Fruit fly (Drosophila melanogaster) whole organism, embryonic: ENCODE results near the gene lilli.

Experiments
- CG10366 ChIP-seq: fragments of 200-800 bp; sonication (Bioruptor generic); IDR thresholded peaks from 2 replicates; pipeline ENCODE4 v1.3.6; 2022; ENCODE audit warnings: missing biosample characterization, missing genetic modification characterization
- CG10979 ChIP-seq: fragments of 200-800 bp; sonication (Bioruptor generic); optimal IDR thresholded peaks from 2 replicates; lab custom pipeline; 2018; ENCODE audit warnings: missing biosample characterization, mild to moderate bottlenecking, missing genetic modification characterization, moderate library complexity
- CG11696 ChIP-seq: fragments of 200-800 bp; sonication (Bioruptor generic); IDR thresholded peaks from 2 replicates; pipeline ENCODE4 v1.3.6; 2022; ENCODE audit warnings: missing biosample characterization, missing genetic modification characterization
- CG12236 ChIP-seq: fragments of 200-800 bp; sonication (Bioruptor generic); optimal IDR thresholded peaks from 2 replicates; lab custom pipeline; 2016; ENCODE audit warnings: missing biosample characterization, missing genetic modification characterization
- CG13123 ChIP-seq: fragments of 200-800 bp; sonication (Bioruptor generic); optimal IDR thresholded peaks from 2 replicates; lab custom pipeline; 2016; ENCODE audit warnings: missing biosample characterization, missing genetic modification characterization
- CG15514 ChIP-seq: fragments of 200-800 bp; sonication (Bioruptor generic); optimal IDR thresholded peaks from 3 replicates; lab custom pipeline; 2017; ENCODE audit warnings: missing biosample characterization, missing genetic modification characterization, mild to moderate bottlenecking, moderate library complexity, missing genetic modification reagents
- CG17359 ChIP-seq: fragments of 200-800 bp; sonication (Bioruptor generic); optimal IDR thresholded peaks from 3 replicates; lab custom pipeline; 2018; ENCODE audit warnings: missing biosample characterization, mild to moderate bottlenecking, missing genetic modification characterization, moderate library complexity
- CG17361 ChIP-seq: fragments of 200-800 bp; sonication (Bioruptor generic); IDR thresholded peaks from 3 replicates; pipeline ENCODE4 v1.3.6; 2022; ENCODE audit warnings: missing biosample characterization, missing genetic modification characterization
- CG17385 ChIP-seq: fragments of 200-800 bp; sonication (Bioruptor generic); optimal IDR thresholded peaks from 3 replicates; lab custom pipeline; 2018; ENCODE audit warnings: missing biosample characterization, mild to moderate bottlenecking, missing genetic modification characterization
- CG1832 ChIP-seq: fragments of 200-800 bp; sonication (Bioruptor generic); optimal IDR thresholded peaks from 2 replicates; lab custom pipeline; 2017; ENCODE audit warnings: missing biosample characterization, mild to moderate bottlenecking, missing genetic modification characterization, inconsistent platforms
- CG18619 ChIP-seq: fragments of 200-800 bp; sonication (Bioruptor generic); optimal IDR thresholded peaks from 3 replicates; lab custom pipeline; 2017; ENCODE audit warnings: missing biosample characterization, mild to moderate bottlenecking, missing genetic modification characterization
- CG18764 ChIP-seq: fragments of 200-800 bp; sonication (Bioruptor generic); optimal IDR thresholded peaks from 3 replicates; lab custom pipeline; 2016; ENCODE audit warnings: missing biosample characterization, missing genetic modification characterization
- CG2678 ChIP-seq: fragments of 200-800 bp; sonication (Bioruptor generic); optimal IDR thresholded peaks from 3 replicates; lab custom pipeline; 2019; ENCODE audit warnings: missing biosample characterization, mild to moderate bottlenecking, missing genetic modification characterization, moderate library complexity
- CG3407 ChIP-seq: fragments of 200-800 bp; sonication (Bioruptor generic); optimal IDR thresholded peaks from 2 replicates; lab custom pipeline; 2018; ENCODE audit warnings: missing biosample characterization, mild to moderate bottlenecking, missing genetic modification characterization
- CG5180 ChIP-seq: fragments of 200-800 bp; sonication (Bioruptor generic); optimal IDR thresholded peaks from 3 replicates; lab custom pipeline; 2017; ENCODE audit warnings: missing biosample characterization, missing genetic modification characterization, mild to moderate bottlenecking, moderate library complexity, missing genetic modification reagents
- CG5245 ChIP-seq: fragments of 200-800 bp; sonication (Bioruptor generic); optimal IDR thresholded peaks from 3 replicates; lab custom pipeline; 2016; ENCODE audit warnings: missing biosample characterization, missing genetic modification characterization
- CG7839 ChIP-seq: fragments of 200-800 bp; sonication (Bioruptor generic); optimal IDR thresholded peaks from 3 replicates; lab custom pipeline; 2018; ENCODE audit warnings: missing biosample characterization, mild to moderate bottlenecking, missing genetic modification characterization, moderate library complexity
- CG9215 ChIP-seq: fragments of 200-800 bp; sonication (Bioruptor generic); IDR thresholded peaks from 2 replicates; pipeline ENCODE4 v1.3.6; 2022; ENCODE audit warnings: missing biosample characterization, missing genetic modification characterization
- Dll ChIP-seq: fragments of 200-800 bp; sonication (Bioruptor generic); IDR thresholded peaks from 4 replicates; pipeline ENCODE4 v1.3.6; 2022; ENCODE audit warnings: missing biosample characterization, missing genetic modification characterization; ENCODE audit not compliant: partially characterized antibody
- Elba2 ChIP-seq: fragments of 200-800 bp; sonication (Bioruptor generic); optimal IDR thresholded peaks from 3 replicates; lab custom pipeline; 2016; ENCODE audit warnings: missing biosample characterization, missing genetic modification characterization
- Fer1 ChIP-seq: fragments of 200-800 bp; sonication (Bioruptor generic); optimal IDR thresholded peaks from 2 replicates; lab custom pipeline; 2017; ENCODE audit warnings: missing biosample characterization, mild to moderate bottlenecking, missing genetic modification characterization
- H15 ChIP-seq: fragments of 200-800 bp; sonication (Bioruptor generic); IDR thresholded peaks from 3 replicates; pipeline ENCODE4 v1.3.6; 2022; ENCODE audit warnings: missing biosample characterization, missing genetic modification characterization
- HLH3B ChIP-seq: fragments of 200-800 bp; sonication (Bioruptor generic); IDR thresholded peaks from 2 replicates; pipeline ENCODE4 v1.3.6; 2022; ENCODE audit warnings: missing biosample characterization, missing genetic modification characterization
- Hmr ChIP-seq: fragments of 200-800 bp; sonication (Bioruptor generic); optimal IDR thresholded peaks from 3 replicates; lab custom pipeline; 2017; ENCODE audit warnings: mild to moderate bottlenecking, missing biosample characterization, missing genetic modification reagents, missing genetic modification characterization
- Hr51 ChIP-seq, 2 experiments: fragments of 200-800 bp; sonication (Bioruptor generic); optimal IDR thresholded peaks; 2 replicates in 1 of 2; 3 replicates in 1 of 2; lab custom pipeline; 2016 to 2018; ENCODE audit warnings: missing biosample characterization in 2 of 2, missing genetic modification characterization in 2 of 2, mild to moderate bottlenecking in 1 of 2, moderate library complexity in 1 of 2
- Med ChIP-seq: fragments of 200-800 bp; sonication (Bioruptor generic); peaks from one replicate; lab custom pipeline; 2016; ENCODE audit warnings: missing biosample characterization, missing genetic modification characterization, mild to moderate bottlenecking, inconsistent platforms, moderate library complexity
- Sox102F ChIP-seq: fragments of 200-800 bp; sonication (Bioruptor generic); optimal IDR thresholded peaks from 2 replicates; lab custom pipeline; 2018; ENCODE audit warnings: missing biosample characterization, mild to moderate bottlenecking, missing genetic modification characterization, moderate library complexity
- crp ChIP-seq, 2 experiments: fragments of 200-800 bp; sonication (Bioruptor generic); optimal IDR thresholded peaks; 2 replicates in 1 of 2; 3 replicates in 1 of 2; lab custom pipeline; 2017; ENCODE audit warnings: missing biosample characterization in 2 of 2, missing genetic modification characterization in 2 of 2, mild to moderate bottlenecking in 1 of 2, moderate library complexity in 1 of 2
- cwo ChIP-seq: fragments of 200-800 bp; sonication (Bioruptor generic); optimal IDR thresholded peaks from 3 replicates; lab custom pipeline; 2017; ENCODE audit warnings: missing biosample characterization, missing genetic modification characterization, mild to moderate bottlenecking, moderate library complexity, missing genetic modification reagents
- disco-r ChIP-seq: fragments of 200-800 bp; sonication (Bioruptor generic); optimal IDR thresholded peaks from 2 replicates; lab custom pipeline; 2016; ENCODE audit warnings: missing biosample characterization, missing genetic modification characterization
- dmrt99B ChIP-seq: fragments of 200-800 bp; sonication (Bioruptor generic); optimal IDR thresholded peaks from 2 replicates; lab custom pipeline; 2018; ENCODE audit warnings: missing biosample characterization, mild to moderate bottlenecking, missing genetic modification characterization, moderate library complexity
- ewg ChIP-seq: fragments of 200-800 bp; sonication (Bioruptor generic); optimal IDR thresholded peaks from 3 replicates; lab custom pipeline; 2017; ENCODE audit warnings: mild to moderate bottlenecking, missing biosample characterization, missing genetic modification reagents, missing genetic modification characterization
- fd96Cb ChIP-seq: fragments of 200-800 bp; sonication (Bioruptor generic); optimal IDR thresholded peaks from 2 replicates; lab custom pipeline; 2018; ENCODE audit warnings: missing biosample characterization, mild to moderate bottlenecking, missing genetic modification characterization, moderate library complexity
- grn ChIP-seq: fragments of 200-800 bp; sonication (Bioruptor generic); optimal IDR thresholded peaks from 3 replicates; lab custom pipeline; 2017; ENCODE audit warnings: missing biosample characterization, missing genetic modification characterization
- gt ChIP-seq: fragments of 200-800 bp; sonication (Bioruptor generic); IDR thresholded peaks from 2 replicates; pipeline ENCODE4 v1.3.6; 2022; ENCODE audit warnings: missing biosample characterization, missing genetic modification characterization
- hkb ChIP-seq, 2 experiments: fragments of 200-800 bp in 1 of 2; fragments of >200 bp in 1 of 2; sonication (Bioruptor generic) in 1 of 2; IDR thresholded peaks in 1 of 2; optimal IDR thresholded peaks in 1 of 2; 2 replicates each; pipeline versions ENCODE4 v1.3.6 to Lab custom; 2017 to 2022; ENCODE audit warnings: missing biosample characterization in 1 of 2, missing genetic modification characterization in 1 of 2
- hth ChIP-seq: fragments of >200 bp; optimal IDR thresholded peaks from 2 replicates; lab custom pipeline; 2017; ENCODE audit warnings: inconsistent platforms
- nmo ChIP-seq: fragments of 200-800 bp; sonication (Bioruptor generic); optimal IDR thresholded peaks from 2 replicates; lab custom pipeline; 2018; ENCODE audit warnings: missing biosample characterization, mild to moderate bottlenecking, missing genetic modification characterization, moderate library complexity
- nom ChIP-seq: fragments of 200-800 bp; sonication (Bioruptor generic); optimal IDR thresholded peaks from 2 replicates; lab custom pipeline; 2017; ENCODE audit warnings: missing biosample characterization, missing genetic modification characterization, mild to moderate bottlenecking, moderate library complexity, missing genetic modification reagents
- onecut ChIP-seq: fragments of 200-800 bp; sonication (Bioruptor generic); IDR thresholded peaks from 2 replicates; pipeline ENCODE4 v1.3.6; 2022; ENCODE audit warnings: missing biosample characterization, missing genetic modification characterization
- org-1 ChIP-seq: fragments of 200-800 bp; sonication (Bioruptor generic); optimal IDR thresholded peaks from 2 replicates; lab custom pipeline; 2017; ENCODE audit warnings: missing biosample characterization, missing genetic modification characterization
- pho ChIP-seq: fragments of 200-800 bp; sonication (Bioruptor generic); optimal IDR thresholded peaks from 2 replicates; lab custom pipeline; 2016; ENCODE audit warnings: missing biosample characterization, missing genetic modification characterization
- pita ChIP-seq: fragments of 200-800 bp; sonication (Bioruptor generic); optimal IDR thresholded peaks from 2 replicates; lab custom pipeline; 2017; ENCODE audit warnings: missing biosample characterization, mild to moderate bottlenecking, missing genetic modification characterization
- schlank ChIP-seq: fragments of 200-800 bp; sonication (Bioruptor generic); optimal IDR thresholded peaks from 2 replicates; lab custom pipeline; 2018; ENCODE audit warnings: missing biosample characterization, mild to moderate bottlenecking, missing genetic modification characterization
- sna ChIP-seq: fragments of 200-800 bp; sonication (Bioruptor generic); IDR thresholded peaks from 2 replicates; pipeline ENCODE4 v1.3.6; 2022; ENCODE audit warnings: missing biosample characterization, missing genetic modification characterization; ENCODE audit not compliant: partially characterized antibody
- sob ChIP-seq: fragments of 200-800 bp; sonication (Bioruptor generic); IDR thresholded peaks from 2 replicates; pipeline ENCODE4 v1.3.6; 2022; ENCODE audit warnings: missing biosample characterization, missing genetic modification characterization
- sqz ChIP-seq: fragments of 200-800 bp; sonication (Bioruptor generic); optimal IDR thresholded peaks from 3 replicates; lab custom pipeline; 2018; ENCODE audit warnings: missing biosample characterization, mild to moderate bottlenecking, missing genetic modification characterization
- stc ChIP-seq: fragments of 200-800 bp; sonication (Bioruptor generic); IDR thresholded peaks from 2 replicates; pipeline ENCODE4 v1.3.6; 2022; ENCODE audit warnings: missing biosample characterization, missing genetic modification characterization
- tgo ChIP-seq: fragments of 200-800 bp; sonication (Bioruptor generic); IDR thresholded peaks from 3 replicates; pipeline ENCODE4 v1.3.6; 2022; ENCODE audit warnings: missing biosample characterization, missing genetic modification characterization
- usp ChIP-seq: fragments of >200 bp; optimal IDR thresholded peaks from 2 replicates; lab custom pipeline; 2017; ENCODE audit warnings: missing biosample characterization, missing genetic modification characterization

The lilli gene

DNA sequence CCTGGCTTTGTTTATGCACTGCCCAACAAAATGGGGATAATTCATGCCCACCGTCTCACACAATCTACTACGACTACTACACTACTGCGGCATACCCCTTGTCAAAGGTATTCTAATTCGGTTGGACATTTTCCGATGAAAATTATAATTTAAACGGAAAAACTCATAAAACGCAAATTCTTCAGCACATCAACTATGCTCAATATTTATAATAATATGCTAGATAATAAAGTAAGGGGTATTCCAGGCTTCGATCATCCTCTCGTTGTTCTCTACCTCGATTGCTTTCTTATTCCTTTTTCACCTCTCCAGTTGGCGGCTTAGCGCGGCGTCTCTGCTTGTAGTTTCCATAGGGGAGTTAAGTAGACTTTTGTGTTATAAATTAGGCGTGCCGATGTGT lies 55.6 kb downstream of the lilli start (continued):
- TF ChIP-seq nmo (GFP tag; lab: Kevin White, UChicago), result peak; percentile 6
- TF ChIP-seq gt (GFP tag; lab: Robert Waterston, UW), result no peak
- peak; percentile 46 for TF ChIP-seq dmrt99B (tag; lab: Kevin White, UChicago)
- peak; percentile 35 for TF ChIP-seq CG7839 (tag; lab: Kevin White, UChicago)
- TF ChIP-seq CG10979, result peak; percentile 13
- no peak for TF ChIP-seq hkb (optimal IDR thresholded peaks at IDR 0.05; lab: Kevin White, UChicago)
- 0 out of 2 replicates have a peak, but pooled peaks have one; percentile 31 for TF ChIP-seq hkb (GFP tag; IDR thresholded peaks at IDR 0.05; lab: Robert Waterston, UW)
- TF ChIP-seq CG18764 (GFP tag; lab: Kevin White, UChicago), result no peak
- TF ChIP-seq CG17385, result no peak
- TF ChIP-seq Sox102F (GFP tag; lab: Kevin White, UChicago), result peak; percentile 19
- no peak for TF ChIP-seq CG9215
- no peak for TF ChIP-seq CG17361
- peak in 1 of 2 experiments; percentile 20 for TF ChIP-seq Hr51 (GFP tag; optimal IDR thresholded peaks at IDR 0.05; lab: Kevin White, UChicago)
- TF ChIP-seq ewg, result no peak
- TF ChIP-seq CG5180 (GFP tag; lab: Kevin White, UChicago), result no peak
- no peak for TF ChIP-seq hth (lab: Kevin White, UChicago)
- TF ChIP-seq CG1832 (GFP tag; lab: Kevin White, UChicago), result no peak
- peak; percentile 49 for TF ChIP-seq Hmr (GFP tag; lab: Kevin White, UChicago)
- no peak for TF ChIP-seq CG12236 (GFP tag; lab: Kevin White, UChicago)
- no peak for TF ChIP-seq CG18619
- peak; percentile 4 for TF ChIP-seq cwo (GFP tag; lab: Kevin White, UChicago)
- TF ChIP-seq pita, result no peak
- TF ChIP-seq sna (GFP tag; lab: Robert Waterston, UW), result no peak
- TF ChIP-seq grn (GFP tag; lab: Kevin White, UChicago), result no peak
- no peak for TF ChIP-seq CG13123
- TF ChIP-seq usp (GFP tag; lab: Kevin White, UChicago), result no peak
- TF ChIP-seq CG17359 (tag; lab: Kevin White, UChicago), result peak; percentile 24
- TF ChIP-seq CG2678 (tag; lab: Kevin White, UChicago), result peak; percentile 47
- TF ChIP-seq H15 (GFP tag; lab: Robert Waterston, UW), result no peak
- TF ChIP-seq pho, result no peak
- no peak for TF ChIP-seq CG3407
- peak; percentile 30 for TF ChIP-seq CG15514 (GFP tag; lab: Kevin White, UChicago)
- no peak for TF ChIP-seq nom (GFP tag; lab: Kevin White, UChicago)
- TF ChIP-seq CG5245 (GFP tag; lab: Kevin White, UChicago), result no peak
- no peak for TF ChIP-seq CG11696 (GFP tag; lab: Robert Waterston, UW)
- no peak for TF ChIP-seq crp (GFP tag; optimal IDR thresholded peaks at IDR 0.05; lab: Kevin White, UChicago)
- TF ChIP-seq Fer1 (GFP tag; lab: Kevin White, UChicago), result peak; percentile 28
- no peak for TF ChIP-seq onecut (GFP tag; lab: Robert Waterston, UW)
- no peak for TF ChIP-seq sqz (GFP tag; lab: Kevin White, UChicago)
- no peak for TF ChIP-seq Elba2
- no peak for TF ChIP-seq org-1 (GFP tag; lab: Kevin White, UChicago)
- 0 out of 3 replicates have a peak, but pooled peaks have one; percentile 13 for TF ChIP-seq tgo (GFP tag; lab: Robert Waterston, UW)
- TF ChIP-seq CG10366 (GFP tag; lab: Robert Waterston, UW), result peak; percentile 23; the same call in 1 of the 2 replicates
- peak; percentile 8 for TF ChIP-seq fd96Cb
- no peak for TF ChIP-seq disco-r (GFP tag; lab: Kevin White, UChicago)
- TF ChIP-seq sob (GFP tag; lab: Robert Waterston, UW), result peak; percentile 13; the same call in 1 of the 2 replicates
- TF ChIP-seq stc (GFP tag; lab: Robert Waterston, UW), result no peak
- peak; percentile 51 for TF ChIP-seq Med (GFP tag; lab: Kevin White, UChicago)
- no peak for TF ChIP-seq schlank (tag; lab: Kevin White, UChicago)
- 0 out of 2 replicates have a peak, but pooled peaks have one; percentile 8 for TF ChIP-seq HLH3B (GFP tag; lab: Robert Waterston, UW)
- no peak for TF ChIP-seq Dll (GFP tag; lab: Robert Waterston, UW)
